Fruit fly (Drosophila melanogaster): ENCODE measurements around the gene CG9988.
A peak's percentile ranks its signal among the peaks of the same experiment; 100 is the strongest.

CG9988 gene

DNA sequence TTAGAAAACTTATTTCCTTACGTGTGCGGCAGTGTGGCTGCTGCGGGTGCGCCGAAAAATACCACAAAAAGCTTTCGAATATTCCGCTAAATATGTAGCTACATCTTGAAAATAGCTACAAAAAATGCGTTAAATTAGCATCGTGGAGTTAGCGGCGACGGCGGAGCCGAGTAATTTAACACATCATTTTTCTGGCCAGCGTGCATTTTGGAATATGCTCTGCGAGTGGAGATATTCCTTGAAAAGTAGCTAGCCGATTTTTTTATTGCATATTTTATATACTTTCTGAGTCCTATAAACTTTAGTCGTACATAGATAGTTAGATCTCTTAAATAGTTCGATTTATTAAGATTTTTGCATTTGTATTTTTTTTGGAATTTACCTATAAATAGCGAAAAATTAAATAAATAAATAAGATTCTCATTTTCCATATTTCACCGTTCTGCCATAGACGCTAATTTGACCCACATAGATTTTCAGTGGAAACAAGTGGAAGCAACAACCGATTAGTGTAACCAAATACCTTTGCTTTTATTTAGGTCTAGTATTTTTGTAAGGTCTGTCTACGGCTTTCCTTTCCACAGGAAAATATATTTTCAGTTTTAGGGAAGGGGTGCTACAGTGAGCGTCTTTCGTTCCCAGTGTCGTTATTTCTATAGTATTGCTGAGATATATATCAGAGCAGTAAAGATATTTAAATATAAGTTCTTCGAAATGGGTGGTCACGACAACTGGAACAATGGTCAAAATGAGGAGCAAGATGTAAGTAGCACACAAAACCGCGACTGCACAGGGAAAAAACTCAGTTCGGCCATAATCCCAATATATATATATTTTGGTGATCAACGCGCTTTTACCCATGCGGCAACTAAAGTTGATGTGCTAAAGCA, 36.7 kb upstream of the CG9988 start, which contains the start of the genes Noa36 and Hrb98DE (continued):
- TF ChIP-seq kay (GFP tag; optimal IDR thresholded peaks at IDR 0.05) (no peak), CG18262 (tag; optimal IDR thresholded peaks at IDR 0.05) (peak; percentile 16), CG14050 (GFP tag; IDR thresholded peaks at IDR 0.05) (no peak), Chrac-16 (GFP tag; optimal IDR thresholded peaks at IDR 0.05) (peak; percentile 6), CG1832 (GFP tag; optimal IDR thresholded peaks at IDR 0.05) (no peak), Sry-δ (GFP tag; optimal IDR thresholded peaks at IDR 0.05) (peak; percentile 16), Mrtf (GFP tag; IDR thresholded peaks at IDR 0.05) (no peak), NFAT (GFP tag; IDR thresholded peaks at IDR 0.05) (peak; percentile 65; the same call in 1 of the 2 replicates), Tbp (GFP tag; optimal IDR thresholded peaks at IDR 0.05) (no peak), unpg (GFP tag; optimal IDR thresholded peaks at IDR 0.05) (no peak), slou (GFP tag; optimal IDR thresholded peaks at IDR 0.05) (peak; percentile 37), z (GFP tag; IDR thresholded peaks at IDR 0.05) (no peak), MESR4 (GFP tag; optimal IDR thresholded peaks at IDR 0.05) (peak; percentile 26), Nf-YC (tag; optimal IDR thresholded peaks at IDR 0.05) (no peak), run (tag; optimal IDR thresholded peaks at IDR 0.05) (no peak), MTF-1 (GFP tag; optimal IDR thresholded peaks at IDR 0.05; ENCODE audit: borderline replicate concordance) (peak; percentile 13), Med (GFP tag) (peak; percentile 29), BEAF-32 (GFP tag; optimal IDR thresholded peaks at IDR 0.05) (peak; percentile 28), onecut (GFP tag; IDR thresholded peaks at IDR 0.05) (no peak), nerfin-1 (tag; optimal IDR thresholded peaks at IDR 0.05) (peak; percentile 75), sqz (GFP tag; optimal IDR thresholded peaks at IDR 0.05) (no peak), grau (tag; optimal IDR thresholded peaks at IDR 0.05) (peak; percentile 38), Rx (GFP tag; IDR thresholded peaks at IDR 0.05) (no peak), seq (GFP tag; IDR thresholded peaks at IDR 0.05) (no peak), B-H1 (GFP tag; IDR thresholded peaks at IDR 0.05) (no peak), ap (GFP tag; IDR thresholded peaks at IDR 0.05) (no peak), ind (GFP tag; optimal IDR thresholded peaks at IDR 0.05) (peak; percentile 62), Lhr (GFP tag; optimal IDR thresholded peaks at IDR 0.05) (peak; percentile 43), row (GFP tag; IDR thresholded peaks at IDR 0.05) (peak; percentile 77), Ptx1 (GFP tag; IDR thresholded peaks at IDR 0.05) (peak; percentile 60), CTCF (GFP tag; optimal IDR thresholded peaks at IDR 0.05) (no peak), CG31388 (GFP tag; optimal IDR thresholded peaks at IDR 0.05) (no peak), CG3995 (GFP tag; optimal IDR thresholded peaks at IDR 0.05) (no peak), Lim3 (GFP tag; IDR thresholded peaks at IDR 0.05) (no peak), emc (GFP tag; optimal IDR thresholded peaks at IDR 0.05) (no peak), jumu (GFP tag; optimal IDR thresholded peaks at IDR 0.05) (no peak), CG10267 (tag; optimal IDR thresholded peaks at IDR 0.05) (no peak), lab (GFP tag; optimal IDR thresholded peaks at IDR 0.05) (peak; percentile 42), psq (GFP tag; optimal IDR thresholded peaks at IDR 0.05) (no peak), CG3838 (GFP tag; optimal IDR thresholded peaks at IDR 0.05) (no peak), ase (GFP tag; IDR thresholded peaks at IDR 0.05) (no peak), otp (GFP tag; IDR thresholded peaks at IDR 0.05) (no peak), ERR (GFP tag; optimal IDR thresholded peaks at IDR 0.05) (no peak), CG9437 (GFP tag; optimal IDR thresholded peaks at IDR 0.05) (peak; percentile 74), CG7786 (GFP tag; optimal IDR thresholded peaks at IDR 0.05) (peak; percentile 9), CG14014 (GFP tag; IDR thresholded peaks at IDR 0.05) (0 out of 2 replicates have a peak, but pooled peaks have one; percentile 20), PHDP (tag; optimal IDR thresholded peaks at IDR 0.05) (peak; percentile 20), E2f2 (GFP tag; IDR thresholded peaks at IDR 0.05) (no peak), CG15696 (tag; optimal IDR thresholded peaks at IDR 0.05) (peak; percentile 33), mirr (GFP tag; optimal IDR thresholded peaks at IDR 0.05) (no peak), ash1 (GFP tag; optimal IDR thresholded peaks at IDR 0.05) (no peak)

Measured in whole organism, embryonic.